Fruit fly (Drosophila melanogaster) Kc167 (cell line): Measurements from ENCODE around the gene CG43800.

Experiments
- Myc ChIP-seq: fragments of >200 bp; optimal IDR thresholded peaks from 2 replicates; lab custom pipeline; 2017; ENCODE audit warnings: missing external identifiers
- Sin3A ChIP-seq: fragments of >200 bp; optimal IDR thresholded peaks from 2 replicates; lab custom pipeline; 2018; ENCODE audit warnings: missing external identifiers
- h ChIP-seq: fragments of >200 bp; optimal IDR thresholded peaks from 3 replicates; lab custom pipeline; 2018; ENCODE audit warnings: missing external identifiers
- insv ChIP-seq: fragments of >200 bp; optimal IDR thresholded peaks from 3 replicates; lab custom pipeline; 2018; ENCODE audit warnings: missing external identifiers
- psq ChIP-seq: fragments of >200 bp; optimal IDR thresholded peaks from 2 replicates; lab custom pipeline; 2017; ENCODE audit warnings: missing external identifiers
- ttk ChIP-seq: sonication (Bioruptor generic); optimal IDR thresholded peaks from 2 replicates; lab custom pipeline; 2017; ENCODE audit warnings: missing external identifiers

CG43800 gene

DNA sequence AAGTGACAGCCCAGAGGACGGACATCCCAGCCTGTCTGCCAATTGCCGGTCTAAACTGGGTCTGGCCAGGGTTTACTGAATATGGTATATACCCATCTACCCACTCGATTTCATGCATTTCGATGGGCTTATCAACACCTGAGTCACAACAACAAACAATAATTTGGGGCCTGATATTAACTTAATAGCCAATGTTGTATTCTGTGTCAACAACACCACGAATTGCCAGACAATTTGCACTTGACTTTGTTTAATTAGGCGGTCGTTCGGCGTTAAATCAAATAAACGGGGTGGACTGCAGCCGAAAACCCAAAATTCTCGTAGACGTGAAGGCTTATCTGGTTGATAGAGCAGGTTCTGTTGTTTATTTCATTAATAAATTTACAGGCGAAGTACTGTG lies 6.7 kb upstream of the CG43800 start:
- no peak for TF ChIP-seq Sin3A (lab: Kevin White, UChicago)

dm6 chr2L:7227434-7227833 lies 5.2 kb downstream of the CG43800 start, which contains the start of gene CG43799:
Gene CG43799 (plus strand): TSS chr2L:7227734.
- TF ChIP-seq insv (lab: Kevin White, UChicago), result no peak

dm6 chr2L:7226587-7226986 lies 6.0 kb downstream of the CG43800 start:
- TF ChIP-seq ttk (lab: Kevin White, UChicago), result no peak
- no peak for TF ChIP-seq h (lab: Kevin White, UChicago)
- no peak for TF ChIP-seq Myc
- no peak for TF ChIP-seq Sin3A (lab: Kevin White, UChicago)
- no peak for TF ChIP-seq psq
- TF ChIP-seq insv (lab: Kevin White, UChicago), result no peak

DNA sequence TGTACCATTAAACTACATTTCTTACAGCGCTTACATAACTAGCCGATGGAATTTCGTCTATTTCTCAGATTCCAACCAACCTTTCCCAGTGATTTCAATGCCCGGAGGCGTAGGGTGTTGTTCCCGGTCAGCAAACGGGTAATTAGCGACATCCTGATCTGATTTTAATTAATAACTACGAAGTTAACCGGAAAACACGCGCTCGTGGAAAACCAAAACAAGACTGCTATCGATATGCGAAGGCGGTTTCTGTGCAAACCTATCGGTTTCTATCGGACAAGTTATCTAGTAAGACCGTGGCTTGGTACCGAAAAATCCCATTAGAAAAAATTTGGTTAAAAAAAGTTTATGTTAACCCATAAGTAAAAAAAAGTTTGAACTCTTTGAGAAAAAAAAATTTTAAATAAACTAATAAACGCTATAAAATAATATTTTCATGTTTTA lies 9.8 kb downstream of the CG43800 start, which contains the start of gene mEFG1:
Gene mEFG1 (minus strand): TSS at position 253 of the 444 bp plus-strand sequence.
- TF ChIP-seq h (lab: Kevin White, UChicago), result no peak
- TF ChIP-seq insv (lab: Kevin White, UChicago), result no peak
- TF ChIP-seq ttk (lab: Kevin White, UChicago), result no peak
- TF ChIP-seq Myc, result no peak
- no peak for TF ChIP-seq Sin3A (lab: Kevin White, UChicago)
- TF ChIP-seq psq, result no peak

- TF ChIP-seq ttk (lab: Kevin White, UChicago) (no peak), Sin3A (lab: Kevin White, UChicago) (no peak), Myc (no peak), insv (lab: Kevin White, UChicago) (no peak), psq (no peak)
Measured at dm6 chr2L:7219650-7220267, 12.9 kb downstream of the CG43800 start, which contains the start of gene CG13784. Gene CG13784 (minus strand): TSS chr2L:7220033.

- no peak for TF ChIP-seq Sin3A (lab: Kevin White, UChicago)
- TF ChIP-seq ttk (lab: Kevin White, UChicago), result no peak
- no peak for TF ChIP-seq insv (lab: Kevin White, UChicago)
- no peak for TF ChIP-seq Myc
- no peak for TF ChIP-seq h (lab: Kevin White, UChicago)
- no peak for TF ChIP-seq psq
Measured at dm6 chr2L:7219172-7219571, 13.4 kb downstream of the CG43800 start.

DNA sequence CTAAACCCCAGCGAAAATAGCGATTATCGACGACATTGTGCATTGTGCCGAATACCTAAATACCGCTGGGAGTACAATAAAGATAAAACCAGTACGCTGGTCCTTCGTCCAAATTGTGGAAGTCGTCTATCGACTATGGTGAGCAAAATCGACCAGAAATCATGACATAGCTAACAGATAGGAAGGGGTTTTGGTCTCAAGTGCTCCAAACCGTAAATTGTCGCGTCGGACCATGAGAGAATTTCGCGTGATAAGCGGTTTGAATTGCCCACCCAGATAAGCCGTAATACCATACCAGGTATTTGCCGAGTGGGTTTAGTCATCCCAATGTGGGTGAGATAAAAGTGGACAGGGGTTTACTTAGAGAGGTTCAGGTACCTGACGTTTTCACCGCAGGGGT lies 14.7 kb downstream of the CG43800 start:
- TF ChIP-seq psq, result no peak
- no peak for TF ChIP-seq ttk (lab: Kevin White, UChicago)
- TF ChIP-seq h (lab: Kevin White, UChicago), result no peak
- no peak for TF ChIP-seq Sin3A (lab: Kevin White, UChicago)
- TF ChIP-seq insv (lab: Kevin White, UChicago), result no peak
- TF ChIP-seq Myc, result no peak

dm6 chr2L:7217059-7217458 lies 15.6 kb downstream of the CG43800 start:
- TF ChIP-seq psq (no peak), ttk (lab: Kevin White, UChicago) (no peak), insv (lab: Kevin White, UChicago) (no peak), Sin3A (lab: Kevin White, UChicago) (no peak)

dm6 chr2L:7216272-7216671 lies 16.3 kb downstream of the CG43800 start:
- TF ChIP-seq insv (lab: Kevin White, UChicago), result no peak
- no peak for TF ChIP-seq Sin3A (lab: Kevin White, UChicago)
- TF ChIP-seq ttk (lab: Kevin White, UChicago), result no peak
- TF ChIP-seq psq, result no peak
- no peak for TF ChIP-seq h (lab: Kevin White, UChicago)
- TF ChIP-seq Myc, result no peak

dm6 chr2L:7215657-7216056 lies 17.0 kb downstream of the CG43800 start:
- TF ChIP-seq Sin3A (lab: Kevin White, UChicago) (no peak), h (lab: Kevin White, UChicago) (no peak), ttk (lab: Kevin White, UChicago) (no peak), psq (no peak), insv (lab: Kevin White, UChicago) (no peak), Myc (no peak)

- TF ChIP-seq insv (lab: Kevin White, UChicago) (no peak), ttk (lab: Kevin White, UChicago) (no peak), Sin3A (lab: Kevin White, UChicago) (no peak), Myc (no peak), h (lab: Kevin White, UChicago) (no peak), psq (no peak)
Measured at dm6 chr2L:7214885-7215284, 17.7 kb downstream of the CG43800 start.

DNA sequence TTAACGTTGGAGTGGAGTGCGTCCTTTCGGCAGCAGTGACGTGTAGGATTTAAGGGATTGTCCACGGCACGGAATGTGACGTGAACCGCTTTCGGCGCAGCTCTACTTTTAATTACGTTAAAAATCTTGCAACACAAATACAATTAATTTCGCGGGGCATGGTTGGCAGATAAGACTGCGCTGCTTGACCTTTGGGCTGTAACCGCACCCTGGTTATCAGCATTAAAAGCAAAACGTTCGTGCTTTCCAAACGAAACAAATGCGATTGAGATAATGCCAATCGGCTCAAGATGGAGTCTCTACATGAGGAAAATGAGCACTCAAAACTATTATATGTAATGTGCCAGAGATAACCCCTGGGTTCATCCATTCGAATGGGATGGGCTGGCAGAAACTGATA lies 19.1 kb downstream of the CG43800 start:
- no peak for TF ChIP-seq psq
- no peak for TF ChIP-seq h (lab: Kevin White, UChicago)
- TF ChIP-seq insv (lab: Kevin White, UChicago), result no peak
- no peak for TF ChIP-seq Sin3A (lab: Kevin White, UChicago)
- no peak for TF ChIP-seq Myc
- TF ChIP-seq ttk (lab: Kevin White, UChicago), result no peak

- TF ChIP-seq Myc (no peak), insv (lab: Kevin White, UChicago) (no peak), Sin3A (lab: Kevin White, UChicago) (no peak), psq (no peak)
Measured at dm6 chr2L:7207660-7208059, 25.0 kb downstream of the CG43800 start.
